Worm (Caenorhabditis elegans): ENCODE measurements around the gene ocr-3.

DNA sequence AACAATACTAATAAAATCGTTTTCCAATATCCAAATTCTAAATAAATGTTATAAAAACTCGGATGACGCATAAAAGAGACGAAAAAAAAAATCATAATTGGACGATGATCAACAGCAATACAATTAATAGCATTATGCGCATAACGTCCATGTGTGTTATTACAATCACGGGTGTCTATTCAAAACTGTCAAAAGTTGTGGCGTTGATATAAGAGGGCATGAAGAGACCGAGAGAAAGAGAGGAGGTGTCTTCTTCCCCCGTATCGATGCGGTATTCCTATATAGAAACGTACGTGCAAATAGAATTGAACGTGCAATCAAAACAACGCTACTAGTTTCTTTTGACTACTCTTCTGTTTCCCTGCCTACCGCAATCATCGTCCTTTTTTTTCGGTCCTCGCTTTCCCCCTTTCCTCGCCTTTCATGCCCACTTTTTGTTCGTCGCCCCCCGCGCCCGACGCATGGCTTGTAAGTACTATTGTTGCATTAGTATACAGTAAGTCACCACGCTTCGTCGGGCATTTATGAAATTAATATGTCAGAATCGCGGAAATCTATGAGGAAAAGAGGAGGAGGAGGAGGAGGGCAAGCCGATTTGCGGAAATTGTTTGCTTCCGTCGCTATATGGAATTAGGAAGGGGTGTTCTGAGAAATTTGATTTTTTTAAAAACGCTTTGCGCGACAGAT, 53.5 kb downstream of the ocr-3 start:
- TF ChIP-seq ceh-22 (tag; optimal IDR thresholded peaks at IDR 0.05) (no peak), ama-1 (optimal IDR thresholded peaks at IDR 0.05) (no peak), fkh-10 (GFP tag; optimal IDR thresholded peaks at IDR 0.05) (no peak), sdc-2 (tag; optimal IDR thresholded peaks at IDR 0.05) (peak; percentile 63), unc-86 (tag; optimal IDR thresholded peaks at IDR 0.05) (no peak), nhr-11 (tag; optimal IDR thresholded peaks at IDR 0.05) (no peak)
